Fruit fly (Drosophila melanogaster) whole organism, embryonic: ENCODE results near the gene r2d2.

Experiments
- Atf-2 ChIP-seq: fragments of 200-800 bp; sonication (Bioruptor generic); optimal IDR thresholded peaks from 2 replicates; lab custom pipeline; 2016; ENCODE audit warnings: missing biosample characterization, missing genetic modification characterization
- Blimp-1 ChIP-seq: fragments of 200-800 bp; sonication (Bioruptor generic); optimal IDR thresholded peaks from 3 replicates; lab custom pipeline; 2018; ENCODE audit warnings: missing biosample characterization, missing genetic modification characterization, mild to moderate bottlenecking, moderate library complexity, missing genetic modification reagents
- Bteb2 ChIP-seq: fragments of 200-800 bp; sonication (Bioruptor generic); optimal IDR thresholded peaks from 2 replicates; lab custom pipeline; 2016; ENCODE audit warnings: missing biosample characterization, missing genetic modification characterization
- CG12155 ChIP-seq: fragments of 200-800 bp; sonication (Bioruptor generic); optimal IDR thresholded peaks from 3 replicates; lab custom pipeline; 2016; ENCODE audit warnings: missing biosample characterization, missing genetic modification characterization
- CG13775 ChIP-seq: fragments of 200-800 bp; sonication (Bioruptor generic); optimal IDR thresholded peaks from 3 replicates; lab custom pipeline; 2017; ENCODE audit warnings: missing biosample characterization, mild to moderate bottlenecking, missing genetic modification characterization
- CG14965 ChIP-seq: fragments of 200-800 bp; sonication (Bioruptor generic); optimal IDR thresholded peaks from 2 replicates; lab custom pipeline; 2016; ENCODE audit warnings: missing biosample characterization, missing genetic modification characterization, borderline replicate concordance
- CG15011 ChIP-seq: fragments of 200-800 bp; sonication (Bioruptor generic); optimal IDR thresholded peaks from 3 replicates; lab custom pipeline; 2018; ENCODE audit warnings: missing biosample characterization, mild to moderate bottlenecking, missing genetic modification characterization
- CG15073 ChIP-seq: fragments of 200-800 bp; sonication (Bioruptor generic); optimal IDR thresholded peaks from 2 replicates; lab custom pipeline; 2016; ENCODE audit warnings: missing biosample characterization, missing genetic modification characterization
- CG16815 ChIP-seq: fragments of 200-800 bp; sonication (Bioruptor generic); optimal IDR thresholded peaks from 3 replicates; lab custom pipeline; 2017; ENCODE audit warnings: missing biosample characterization, mild to moderate bottlenecking, missing genetic modification characterization
- CG17359 ChIP-seq: fragments of 200-800 bp; sonication (Bioruptor generic); optimal IDR thresholded peaks from 3 replicates; lab custom pipeline; 2018; ENCODE audit warnings: missing biosample characterization, mild to moderate bottlenecking, missing genetic modification characterization, moderate library complexity
- CG2129 ChIP-seq: fragments of 200-800 bp; sonication (Bioruptor generic); IDR thresholded peaks from 2 replicates; pipeline ENCODE4 v1.3.6; 2022; ENCODE audit warnings: missing biosample characterization, missing genetic modification characterization; ENCODE audit not compliant: partially characterized antibody
- CG2875 ChIP-seq: fragments of 200-800 bp; sonication (Bioruptor generic); optimal IDR thresholded peaks from 2 replicates; lab custom pipeline; 2017; ENCODE audit warnings: missing biosample characterization, mild to moderate bottlenecking, missing genetic modification characterization, missing genetic modification reagents
- CG31441 ChIP-seq: fragments of 200-800 bp; sonication (Bioruptor generic); IDR thresholded peaks from 2 replicates; pipeline ENCODE4 v1.3.6; 2022; ENCODE audit warnings: missing biosample characterization, missing genetic modification characterization
- CG3407 ChIP-seq: fragments of 200-800 bp; sonication (Bioruptor generic); optimal IDR thresholded peaks from 2 replicates; lab custom pipeline; 2018; ENCODE audit warnings: missing biosample characterization, mild to moderate bottlenecking, missing genetic modification characterization
- CG5953 ChIP-seq: fragments of 200-800 bp; sonication (Bioruptor generic); IDR thresholded peaks from 2 replicates; pipeline ENCODE4 v1.3.6; 2022; ENCODE audit warnings: missing biosample characterization, missing genetic modification characterization
- CG6813 ChIP-seq: fragments of 200-800 bp; sonication (Bioruptor generic); optimal IDR thresholded peaks from 2 replicates; lab custom pipeline; 2017; ENCODE audit warnings: missing biosample characterization, missing genetic modification characterization, mild to moderate bottlenecking, moderate library complexity, missing genetic modification reagents
- CG7357 ChIP-seq: fragments of 200-800 bp; sonication (Bioruptor generic); IDR thresholded peaks from 3 replicates; pipeline ENCODE4 v1.3.6; 2022; ENCODE audit warnings: missing biosample characterization, missing genetic modification characterization
- CG8290 ChIP-seq, 3 experiments: fragments of 200-800 bp; sonication (Bioruptor generic); optimal IDR thresholded peaks; 2 replicates each; lab custom pipeline; 2016 to 2019; ENCODE audit warnings: missing biosample characterization in 3 of 3, missing genetic modification characterization in 3 of 3, mild to moderate bottlenecking in 2 of 3, moderate library complexity in 1 of 3
- Chrac-16 ChIP-seq: fragments of 200-800 bp; sonication (Bioruptor generic); optimal IDR thresholded peaks from 3 replicates; lab custom pipeline; 2016; ENCODE audit warnings: missing biosample characterization, missing genetic modification characterization
- CkIIα-i1 ChIP-seq: fragments of 200-800 bp; sonication (Bioruptor generic); IDR thresholded peaks from 2 replicates; pipeline ENCODE4 v1.3.6; 2022; ENCODE audit warnings: missing biosample characterization, missing genetic modification characterization
- Dfd ChIP-seq, 2 experiments: fragments of >200 bp; optimal IDR thresholded peaks; 2 replicates each; lab custom pipeline; 2017; ENCODE audit warnings: missing biosample characterization in 2 of 2, missing genetic modification characterization in 2 of 2
- HLH4C ChIP-seq: fragments of 200-800 bp; sonication (Bioruptor generic); IDR thresholded peaks from 3 replicates; pipeline ENCODE4 v1.3.6; 2022; ENCODE audit warnings: missing biosample characterization, missing genetic modification characterization; ENCODE audit not compliant: partially characterized antibody
- HLHmδ ChIP-seq: fragments of 200-800 bp; sonication (Bioruptor generic); optimal IDR thresholded peaks from 2 replicates; lab custom pipeline; 2018; ENCODE audit warnings: missing biosample characterization, mild to moderate bottlenecking, missing genetic modification characterization, moderate library complexity
- Hey ChIP-seq: fragments of 200-800 bp; sonication (Bioruptor generic); optimal IDR thresholded peaks from 3 replicates; lab custom pipeline; 2018; ENCODE audit warnings: missing biosample characterization, mild to moderate bottlenecking, missing genetic modification characterization
- Hmx ChIP-seq: fragments of 200-800 bp; sonication (Bioruptor generic); optimal IDR thresholded peaks from 2 replicates; lab custom pipeline; 2016; ENCODE audit warnings: missing biosample characterization, missing genetic modification characterization
- Hr51 ChIP-seq, 2 experiments: fragments of 200-800 bp; sonication (Bioruptor generic); optimal IDR thresholded peaks; 2 replicates in 1 of 2; 3 replicates in 1 of 2; lab custom pipeline; 2016 to 2018; ENCODE audit warnings: missing biosample characterization in 2 of 2, missing genetic modification characterization in 2 of 2, mild to moderate bottlenecking in 1 of 2, moderate library complexity in 1 of 2
- Kr ChIP-seq: fragments of 200-800 bp; sonication (Bioruptor generic); optimal IDR thresholded peaks from 2 replicates; lab custom pipeline; 2017; ENCODE audit warnings: missing biosample characterization, mild to moderate bottlenecking, missing genetic modification characterization
- Mad ChIP-seq: fragments of 200-800 bp; sonication (Bioruptor generic); optimal IDR thresholded peaks from 2 replicates; lab custom pipeline; 2016; ENCODE audit warnings: missing biosample characterization, missing genetic modification characterization
- Opbp ChIP-seq: fragments of 200-800 bp; sonication (Bioruptor generic); IDR thresholded peaks from 3 replicates; pipeline ENCODE4 v1.3.6; 2022; ENCODE audit warnings: missing biosample characterization, missing genetic modification characterization; ENCODE audit not compliant: partially characterized antibody
- Sox102F ChIP-seq: fragments of 200-800 bp; sonication (Bioruptor generic); optimal IDR thresholded peaks from 2 replicates; lab custom pipeline; 2018; ENCODE audit warnings: missing biosample characterization, mild to moderate bottlenecking, missing genetic modification characterization, moderate library complexity
- bab2 ChIP-seq: fragments of 200-800 bp; sonication (Bioruptor generic); optimal IDR thresholded peaks from 2 replicates; lab custom pipeline; 2016; ENCODE audit warnings: missing biosample characterization, missing genetic modification characterization
- corto ChIP-seq: fragments of 200-800 bp; sonication (Bioruptor generic); optimal IDR thresholded peaks from 2 replicates; lab custom pipeline; 2016; ENCODE audit warnings: missing biosample characterization, mild to moderate bottlenecking, missing genetic modification characterization, moderate library complexity
- dati ChIP-seq: fragments of 200-800 bp; sonication (Bioruptor generic); IDR thresholded peaks from 2 replicates; pipeline ENCODE4 v1.3.6; 2022; ENCODE audit warnings: missing biosample characterization, missing genetic modification characterization
- dimm ChIP-seq: fragments of 200-800 bp; sonication (Bioruptor generic); IDR thresholded peaks from 2 replicates; pipeline ENCODE4 v1.3.6; 2022; ENCODE audit warnings: missing biosample characterization, missing genetic modification characterization
- dmrt99B ChIP-seq: fragments of 200-800 bp; sonication (Bioruptor generic); optimal IDR thresholded peaks from 2 replicates; lab custom pipeline; 2018; ENCODE audit warnings: missing biosample characterization, mild to moderate bottlenecking, missing genetic modification characterization, moderate library complexity
- dysf ChIP-seq: fragments of 200-800 bp; sonication (Bioruptor generic); IDR thresholded peaks from 3 replicates; pipeline ENCODE4 v1.3.6; 2022; ENCODE audit warnings: missing biosample characterization, missing genetic modification characterization
- emc ChIP-seq: fragments of 200-800 bp; sonication (Bioruptor generic); optimal IDR thresholded peaks from 2 replicates; lab custom pipeline; 2016; ENCODE audit warnings: missing biosample characterization, missing genetic modification characterization
- gt ChIP-seq: fragments of 200-800 bp; sonication (Bioruptor generic); IDR thresholded peaks from 2 replicates; pipeline ENCODE4 v1.3.6; 2022; ENCODE audit warnings: missing biosample characterization, missing genetic modification characterization
- hbn ChIP-seq: fragments of 200-800 bp; sonication (Bioruptor generic); IDR thresholded peaks from 2 replicates; pipeline ENCODE4 v1.3.6; 2022; ENCODE audit warnings: missing biosample characterization, missing genetic modification characterization; ENCODE audit not compliant: partially characterized antibody
- kni ChIP-seq: fragments of 200-800 bp; sonication (Bioruptor generic); optimal IDR thresholded peaks from 3 replicates; lab custom pipeline; 2017; ENCODE audit warnings: mild to moderate bottlenecking, missing biosample characterization, missing genetic modification reagents, missing genetic modification characterization
- lab ChIP-seq: fragments of 200-800 bp; sonication (Bioruptor generic); optimal IDR thresholded peaks from 3 replicates; lab custom pipeline; 2017; ENCODE audit warnings: missing biosample characterization, missing genetic modification characterization, mild to moderate bottlenecking, moderate library complexity, missing genetic modification reagents
- lmd ChIP-seq: fragments of 200-800 bp; sonication (Bioruptor generic); IDR thresholded peaks from 2 replicates; pipeline ENCODE4 v1.3.6; 2022; ENCODE audit warnings: missing biosample characterization, missing genetic modification characterization
- oc ChIP-seq: fragments of 200-800 bp; sonication (Bioruptor generic); optimal IDR thresholded peaks from 2 replicates; lab custom pipeline; 2018; ENCODE audit warnings: missing biosample characterization, mild to moderate bottlenecking, missing genetic modification characterization, moderate library complexity
- p53 ChIP-seq: fragments of 200-800 bp; sonication (Bioruptor generic); optimal IDR thresholded peaks from 2 replicates; lab custom pipeline; 2016; ENCODE audit warnings: missing biosample characterization, missing genetic modification characterization
- pho ChIP-seq: fragments of 200-800 bp; sonication (Bioruptor generic); optimal IDR thresholded peaks from 2 replicates; lab custom pipeline; 2016; ENCODE audit warnings: missing biosample characterization, missing genetic modification characterization
- phol ChIP-seq: fragments of 200-800 bp; sonication (Bioruptor generic); optimal IDR thresholded peaks from 3 replicates; lab custom pipeline; 2018; ENCODE audit warnings: missing biosample characterization, mild to moderate bottlenecking, missing genetic modification characterization, moderate library complexity
- run ChIP-seq: fragments of 200-800 bp; sonication (Bioruptor generic); optimal IDR thresholded peaks from 3 replicates; lab custom pipeline; 2018; ENCODE audit warnings: missing biosample characterization, mild to moderate bottlenecking, missing genetic modification characterization
- slp2 ChIP-seq: fragments of 200-800 bp; sonication (Bioruptor generic); optimal IDR thresholded peaks from 2 replicates; lab custom pipeline; 2016; ENCODE audit warnings: missing biosample characterization, missing genetic modification characterization
- unc-4 ChIP-seq: fragments of 200-800 bp; sonication (Bioruptor generic); IDR thresholded peaks from 2 replicates; pipeline ENCODE4 v1.3.6; 2022; ENCODE audit warnings: missing biosample characterization, missing genetic modification characterization; ENCODE audit not compliant: partially characterized antibody
- usp ChIP-seq: fragments of >200 bp; optimal IDR thresholded peaks from 2 replicates; lab custom pipeline; 2017; ENCODE audit warnings: missing biosample characterization, missing genetic modification characterization

Gene r2d2

dm6 chr2L:7849472-7849871, 49.5 kb downstream of the r2d2 start (continued):
- TF ChIP-seq CG15011 (GFP tag; lab: Kevin White, UChicago) (no peak), Chrac-16 (GFP tag; lab: Kevin White, UChicago) (no peak), slp2 (GFP tag; lab: Kevin White, UChicago) (no peak), CG14965 (GFP tag; lab: Kevin White, UChicago) (no peak), Bteb2 (GFP tag; lab: Kevin White, UChicago) (no peak), gt (GFP tag; lab: Robert Waterston, UW) (no peak), Hey (tag; lab: Kevin White, UChicago) (no peak), Sox102F (GFP tag; lab: Kevin White, UChicago) (peak; percentile 54), CG6813 (GFP tag; lab: Kevin White, UChicago) (no peak), CG31441 (GFP tag; lab: Robert Waterston, UW) (peak; percentile 27; the same call in 1 of the 2 replicates), Atf-2 (GFP tag; lab: Kevin White, UChicago) (no peak), Dfd (GFP tag; optimal IDR thresholded peaks at IDR 0.05; lab: Kevin White, UChicago) (no peak), p53 (GFP tag; lab: Kevin White, UChicago) (no peak), CG2875 (GFP tag; lab: Kevin White, UChicago) (no peak), phol (tag; lab: Kevin White, UChicago) (peak; percentile 4), CG16815 (no peak), hbn (no peak), lmd (GFP tag; lab: Robert Waterston, UW) (no peak), CG5953 (GFP tag; lab: Robert Waterston, UW) (no peak), bab2 (GFP tag; lab: Kevin White, UChicago) (no peak), lab (GFP tag; lab: Kevin White, UChicago) (peak; percentile 61), pho (no peak), oc (tag; lab: Kevin White, UChicago) (no peak), corto (no peak), CG17359 (peak; percentile 43), unc-4 (GFP tag; lab: Robert Waterston, UW) (no peak), dati (no peak), CG7357 (GFP tag; lab: Robert Waterston, UW) (no peak), CG15073 (GFP tag; lab: Kevin White, UChicago) (no peak), CG13775 (GFP tag; lab: Kevin White, UChicago) (no peak), Hr51 (GFP tag; optimal IDR thresholded peaks at IDR 0.05; lab: Kevin White, UChicago) (peak in 1 of 2 experiments; percentile 45), Hmx (GFP tag; lab: Kevin White, UChicago) (no peak), Blimp-1 (GFP tag; lab: Kevin White, UChicago) (peak; percentile 45), kni (GFP tag; lab: Kevin White, UChicago) (no peak), run (no peak), CG12155 (no peak), Mad (GFP tag; lab: Kevin White, UChicago) (no peak), emc (GFP tag; lab: Kevin White, UChicago) (no peak), CG2129 (GFP tag; lab: Robert Waterston, UW) (no peak), Opbp (GFP tag; lab: Robert Waterston, UW) (no peak), CkIIα-i1 (no peak), HLH4C (GFP tag; lab: Robert Waterston, UW) (no peak), dmrt99B (tag; lab: Kevin White, UChicago) (peak; percentile 60), dysf (GFP tag; lab: Robert Waterston, UW) (no peak), CG3407 (GFP tag; lab: Kevin White, UChicago) (no peak), Kr (GFP tag; lab: Kevin White, UChicago) (no peak), HLHmδ (GFP tag; lab: Kevin White, UChicago) (no peak), usp (GFP tag; lab: Kevin White, UChicago) (no peak), dimm (GFP tag; lab: Robert Waterston, UW) (no peak), CG8290 (GFP tag; optimal IDR thresholded peaks at IDR 0.05; lab: Kevin White, UChicago) (no peak), CG8290 (tag; optimal IDR thresholded peaks at IDR 0.05; lab: Kevin White, UChicago) (no peak)
